Fruit fly (Drosophila melanogaster): ENCODE measurements around the gene hdly.

- TF ChIP-seq CG6163 (GFP tag; IDR thresholded peaks at IDR 0.05) = no peak
- TF ChIP-seq CG4318 (GFP tag; optimal IDR thresholded peaks at IDR 0.05) = no peak
- no peak for TF ChIP-seq Sox102F (GFP tag; optimal IDR thresholded peaks at IDR 0.05)
- no peak for TF ChIP-seq CG6854 (GFP tag; optimal IDR thresholded peaks at IDR 0.05)
- TF ChIP-seq CG6808 (GFP tag; optimal IDR thresholded peaks at IDR 0.05) = no peak
- no peak for TF ChIP-seq CG1621 (tag; optimal IDR thresholded peaks at IDR 0.05)
Observed at dm6 chr3R:20873638-20874037, 40.5 kb upstream of the hdly start, which contains the start of gene TotB.
